Worm (Caenorhabditis elegans): ENCODE measurements around the gene C32D5.8.

C32D5.8 gene

ce11 chrII:6374646-6375045 is 28.9 kb upstream of the C32D5.8 start:
- TF ChIP-seq cog-1 (tag; optimal IDR thresholded peaks at IDR 0.05), result no peak
- TF ChIP-seq med-1 (GFP tag; optimal IDR thresholded peaks at IDR 0.05; ENCODE audit: insufficient read depth), result no peak
- TF ChIP-seq tab-1 (GFP tag; IDR thresholded peaks at IDR 0.05), result no peak
- TF ChIP-seq ref-1 (GFP tag; conservative IDR thresholded peaks at IDR 0.05), result no peak
- TF ChIP-seq ztf-29 (GFP tag; IDR thresholded peaks at IDR 0.05), result no peak
- no peak for TF ChIP-seq T22C8.4 (GFP tag; IDR thresholded peaks at IDR 0.05)

ce11 chrII:6373361-6373760 is 27.6 kb upstream of the C32D5.8 start:
- no peak for TF ChIP-seq klf-2 (GFP tag; conservative IDR thresholded peaks at IDR 0.05)
- no peak for TF ChIP-seq ref-1 (GFP tag; conservative IDR thresholded peaks at IDR 0.05)
- TF ChIP-seq ztf-29 (GFP tag; IDR thresholded peaks at IDR 0.05), result no peak
- TF ChIP-seq med-1 (GFP tag; optimal IDR thresholded peaks at IDR 0.05; ENCODE audit: insufficient read depth), result no peak
- no peak for TF ChIP-seq T22C8.4 (GFP tag; IDR thresholded peaks at IDR 0.05)
- no peak for TF ChIP-seq ztf-23 (GFP tag; IDR thresholded peaks at IDR 0.05)

ce11 chrII:6371003-6371402 is 25.2 kb upstream of the C32D5.8 start, which contains the start of gene lin-23:
lin-23 (plus strand) TSS chrII:6371303.
- TF ChIP-seq ztf-29 (GFP tag; IDR thresholded peaks at IDR 0.05) (no peak), T22C8.4 (GFP tag; IDR thresholded peaks at IDR 0.05) (no peak)

- no peak for TF ChIP-seq ztf-29 (GFP tag; IDR thresholded peaks at IDR 0.05)
- no peak for TF ChIP-seq klf-2 (GFP tag; conservative IDR thresholded peaks at IDR 0.05)
- TF ChIP-seq ref-1 (GFP tag; conservative IDR thresholded peaks at IDR 0.05), result no peak
- no peak for TF ChIP-seq tab-1 (GFP tag; IDR thresholded peaks at IDR 0.05)
- TF ChIP-seq flt-1 (GFP tag; IDR thresholded peaks at IDR 0.05), result no peak
- peak; percentile 59 for TF ChIP-seq T22C8.4 (GFP tag; IDR thresholded peaks at IDR 0.05)
- TF ChIP-seq cog-1 (tag; optimal IDR thresholded peaks at IDR 0.05), result peak; percentile 57
- TF ChIP-seq med-1 (GFP tag; optimal IDR thresholded peaks at IDR 0.05; ENCODE audit: insufficient read depth), result no peak
- TF ChIP-seq ztf-23 (GFP tag; IDR thresholded peaks at IDR 0.05), result no peak
Measured at ce11 chrII:6370110-6370509, 24.3 kb upstream of the C32D5.8 start.

- TF ChIP-seq ztf-23 (GFP tag; IDR thresholded peaks at IDR 0.05) (no peak), tab-1 (GFP tag; IDR thresholded peaks at IDR 0.05) (no peak), cog-1 (tag; optimal IDR thresholded peaks at IDR 0.05) (no peak), med-1 (GFP tag; optimal IDR thresholded peaks at IDR 0.05; ENCODE audit: insufficient read depth) (no peak), T22C8.4 (GFP tag; IDR thresholded peaks at IDR 0.05) (no peak), ref-1 (GFP tag; conservative IDR thresholded peaks at IDR 0.05) (no peak)
Measured at ce11 chrII:6366696-6367095, 20.9 kb upstream of the C32D5.8 start, which contains the start of gene ctsa-4.1. ctsa-4.1 (plus strand) TSS chrII:6366996.

- TF ChIP-seq tab-1 (GFP tag; IDR thresholded peaks at IDR 0.05) (no peak), ref-1 (GFP tag; conservative IDR thresholded peaks at IDR 0.05) (no peak), cog-1 (tag; optimal IDR thresholded peaks at IDR 0.05) (no peak), klf-2 (GFP tag; conservative IDR thresholded peaks at IDR 0.05) (no peak), flt-1 (GFP tag; IDR thresholded peaks at IDR 0.05) (no peak), ztf-23 (GFP tag; IDR thresholded peaks at IDR 0.05) (no peak)
Measured at ce11 chrII:6365237-6365815, 19.6 kb upstream of the C32D5.8 start, which contains the start of the genes ani-2 and clec-88. ani-2 (minus strand) TSS chrII:6365367. clec-88 (plus strand) TSS chrII:6365722.

- TF ChIP-seq tab-1 (GFP tag; IDR thresholded peaks at IDR 0.05) (no peak), cog-1 (tag; optimal IDR thresholded peaks at IDR 0.05) (no peak), ztf-23 (GFP tag; IDR thresholded peaks at IDR 0.05) (peak; percentile 65; the same call in 1 of the 2 replicates), klf-2 (GFP tag; conservative IDR thresholded peaks at IDR 0.05) (no peak), T22C8.4 (GFP tag; IDR thresholded peaks at IDR 0.05) (no peak)
Measured at ce11 chrII:6360822-6361221, 15.1 kb upstream of the C32D5.8 start, which contains the start of gene K10B2.4. K10B2.4 (minus strand) TSS chrII:6360959.

ce11 chrII:6358905-6359304 is 13.1 kb upstream of the C32D5.8 start, which contains the start of gene C32D5.12:
C32D5.12 (minus strand) TSS chrII:6359005.
- TF ChIP-seq klf-2 (GFP tag; conservative IDR thresholded peaks at IDR 0.05), result no peak
- no peak for TF ChIP-seq ztf-29 (GFP tag; IDR thresholded peaks at IDR 0.05)
- TF ChIP-seq flt-1 (GFP tag; IDR thresholded peaks at IDR 0.05), result no peak
- no peak for TF ChIP-seq tab-1 (GFP tag; IDR thresholded peaks at IDR 0.05)

- TF ChIP-seq klf-2 (GFP tag; conservative IDR thresholded peaks at IDR 0.05) (no peak), ztf-23 (GFP tag; IDR thresholded peaks at IDR 0.05) (no peak), ztf-29 (GFP tag; IDR thresholded peaks at IDR 0.05) (no peak), tab-1 (GFP tag; IDR thresholded peaks at IDR 0.05) (no peak), ref-1 (GFP tag; conservative IDR thresholded peaks at IDR 0.05) (no peak), flt-1 (GFP tag; IDR thresholded peaks at IDR 0.05) (no peak), T22C8.4 (GFP tag; IDR thresholded peaks at IDR 0.05) (no peak), cog-1 (tag; optimal IDR thresholded peaks at IDR 0.05) (no peak), med-1 (GFP tag; optimal IDR thresholded peaks at IDR 0.05; ENCODE audit: insufficient read depth) (no peak)
Measured at ce11 chrII:6358232-6358631, 12.5 kb upstream of the C32D5.8 start.

ce11 chrII:6355396-6356346 is 9.9 kb upstream of the C32D5.8 start, which contains the start of gene C32D5.11:
C32D5.11 (minus strand) TSS chrII:6355446.
- TF ChIP-seq ztf-23 (GFP tag; IDR thresholded peaks at IDR 0.05) (0 out of 2 replicates have a peak, but pooled peaks have one; percentile 31), med-1 (GFP tag; optimal IDR thresholded peaks at IDR 0.05; ENCODE audit: insufficient read depth) (peak; percentile 18), ztf-29 (GFP tag; IDR thresholded peaks at IDR 0.05) (no peak), flt-1 (GFP tag; IDR thresholded peaks at IDR 0.05) (no peak), T22C8.4 (GFP tag; IDR thresholded peaks at IDR 0.05) (peak; percentile 7; the same call in 1 of the 2 replicates), klf-2 (GFP tag; conservative IDR thresholded peaks at IDR 0.05) (no peak)
